Fruit fly (Drosophila melanogaster) whole organism, embryonic: ENCODE measurements around the gene Elp6.

Source experiments
- B-H2 ChIP-seq: fragments of 200-800 bp; sonication (Bioruptor generic); optimal IDR thresholded peaks from 2 replicates; lab custom pipeline; 2018; ENCODE audit warnings: missing biosample characterization, mild to moderate bottlenecking, missing genetic modification characterization
- CG10321 ChIP-seq: fragments of 200-800 bp; sonication (Bioruptor generic); IDR thresholded peaks from 2 replicates; pipeline ENCODE4 v1.3.6; 2022; ENCODE audit warnings: missing biosample characterization, missing genetic modification characterization
- CG11247 ChIP-seq: fragments of 200-800 bp; sonication (Bioruptor generic); IDR thresholded peaks from 2 replicates; pipeline ENCODE4 v1.3.6; 2022; ENCODE audit warnings: missing biosample characterization, missing genetic modification characterization
- CG11723 ChIP-seq: fragments of 200-800 bp; sonication (Bioruptor generic); optimal IDR thresholded peaks from 2 replicates; lab custom pipeline; 2017; ENCODE audit warnings: missing biosample characterization, mild to moderate bottlenecking, missing genetic modification characterization
- CG12659 ChIP-seq: fragments of 200-800 bp; sonication (Bioruptor generic); optimal IDR thresholded peaks from 3 replicates; lab custom pipeline; 2017; ENCODE audit warnings: mild to moderate bottlenecking, missing biosample characterization, missing genetic modification reagents, missing genetic modification characterization
- CG17359 ChIP-seq: fragments of 200-800 bp; sonication (Bioruptor generic); optimal IDR thresholded peaks from 3 replicates; lab custom pipeline; 2018; ENCODE audit warnings: missing biosample characterization, mild to moderate bottlenecking, missing genetic modification characterization, moderate library complexity
- CG34376 ChIP-seq: fragments of 200-800 bp; sonication (Bioruptor generic); optimal IDR thresholded peaks from 2 replicates; lab custom pipeline; 2018; ENCODE audit warnings: missing biosample characterization, mild to moderate bottlenecking, missing genetic modification characterization
- CG4328 ChIP-seq: fragments of 200-800 bp; sonication (Bioruptor generic); optimal IDR thresholded peaks from 3 replicates; lab custom pipeline; 2017; ENCODE audit warnings: missing biosample characterization, missing genetic modification reagents, missing genetic modification characterization
- CG4424 ChIP-seq: fragments of 200-800 bp; sonication (Bioruptor generic); optimal IDR thresholded peaks from 3 replicates; lab custom pipeline; 2016; ENCODE audit warnings: missing biosample characterization, missing genetic modification characterization
- CG4617 ChIP-seq: fragments of 200-800 bp; sonication (Bioruptor generic); optimal IDR thresholded peaks from 3 replicates; lab custom pipeline; 2016; ENCODE audit warnings: missing biosample characterization, missing genetic modification characterization, borderline replicate concordance
- CG4820 ChIP-seq: fragments of 200-800 bp; sonication (Bioruptor generic); optimal IDR thresholded peaks from 3 replicates; lab custom pipeline; 2016; ENCODE audit warnings: missing biosample characterization, missing genetic modification characterization
- CG5245 ChIP-seq: fragments of 200-800 bp; sonication (Bioruptor generic); optimal IDR thresholded peaks from 3 replicates; lab custom pipeline; 2016; ENCODE audit warnings: missing biosample characterization, missing genetic modification characterization
- CG6689 ChIP-seq: fragments of 200-800 bp; sonication (Bioruptor generic); IDR thresholded peaks from 2 replicates; pipeline ENCODE4 v1.3.6; 2022; ENCODE audit warnings: missing biosample characterization, missing genetic modification characterization
- CG7556 ChIP-seq: fragments of 200-800 bp; sonication (Bioruptor generic); optimal IDR thresholded peaks from 2 replicates; lab custom pipeline; 2017; ENCODE audit warnings: missing biosample characterization, mild to moderate bottlenecking, missing genetic modification characterization
- CG8478 ChIP-seq: fragments of >200 bp; optimal IDR thresholded peaks from 2 replicates; lab custom pipeline; 2018
- CkIIα-i1 ChIP-seq: fragments of 200-800 bp; sonication (Bioruptor generic); IDR thresholded peaks from 2 replicates; pipeline ENCODE4 v1.3.6; 2022; ENCODE audit warnings: missing biosample characterization, missing genetic modification characterization
- Deaf1 ChIP-seq: fragments of 200-800 bp; optimal IDR thresholded peaks from 3 replicates; lab custom pipeline; 2019; ENCODE audit warnings: missing biosample characterization, mild to moderate bottlenecking, missing genetic modification characterization, moderate library complexity
- Dfd ChIP-seq, 2 experiments: fragments of >200 bp; optimal IDR thresholded peaks; 2 replicates each; lab custom pipeline; 2017; ENCODE audit warnings: missing biosample characterization in 2 of 2, missing genetic modification characterization in 2 of 2
- Dll ChIP-seq: fragments of 200-800 bp; sonication (Bioruptor generic); IDR thresholded peaks from 4 replicates; pipeline ENCODE4 v1.3.6; 2022; ENCODE audit warnings: missing biosample characterization, missing genetic modification characterization; ENCODE audit not compliant: partially characterized antibody
- Dref ChIP-seq: fragments of 200-800 bp; sonication (Bioruptor generic); IDR thresholded peaks from 2 replicates; pipeline ENCODE4 v1.3.6; 2022; ENCODE audit warnings: missing biosample characterization, missing genetic modification characterization
- Ets65A ChIP-seq: fragments of 200-800 bp; sonication (Bioruptor generic); peaks from one replicate; lab custom pipeline; 2016; ENCODE audit warnings: missing biosample characterization, missing genetic modification characterization
- Hsf ChIP-seq: fragments of 200-800 bp; sonication (Bioruptor generic); optimal IDR thresholded peaks from 3 replicates; lab custom pipeline; 2016; ENCODE audit warnings: missing biosample characterization, missing genetic modification characterization
- Kr ChIP-seq: fragments of 200-800 bp; sonication (Bioruptor generic); optimal IDR thresholded peaks from 2 replicates; lab custom pipeline; 2017; ENCODE audit warnings: missing biosample characterization, mild to moderate bottlenecking, missing genetic modification characterization
- Mrtf ChIP-seq: fragments of 200-800 bp; sonication (Bioruptor generic); IDR thresholded peaks from 3 replicates; pipeline ENCODE4 v1.3.6; 2022; ENCODE audit warnings: missing biosample characterization, missing genetic modification characterization
- Nf-YB ChIP-seq: fragments of 200-800 bp; sonication (Bioruptor generic); optimal IDR thresholded peaks from 3 replicates; lab custom pipeline; 2019; ENCODE audit warnings: missing biosample characterization, mild to moderate bottlenecking, missing genetic modification characterization, moderate library complexity
- Nf-YC ChIP-seq: fragments of 200-800 bp; optimal IDR thresholded peaks from 3 replicates; lab custom pipeline; 2019; ENCODE audit warnings: missing biosample characterization, mild to moderate bottlenecking, missing genetic modification characterization, moderate library complexity
- Rx ChIP-seq: fragments of 200-800 bp; sonication (Bioruptor generic); IDR thresholded peaks from 2 replicates; pipeline ENCODE4 v1.3.6; 2022; ENCODE audit warnings: missing biosample characterization, missing genetic modification characterization
- Xrp1 ChIP-seq: fragments of 200-800 bp; sonication (Bioruptor generic); IDR thresholded peaks from 2 replicates; pipeline ENCODE4 v1.3.6; 2022; ENCODE audit warnings: missing biosample characterization, missing genetic modification characterization
- cg ChIP-seq: fragments of 200-800 bp; sonication (Bioruptor generic); optimal IDR thresholded peaks from 3 replicates; lab custom pipeline; 2019; ENCODE audit warnings: missing biosample characterization, mild to moderate bottlenecking, missing genetic modification characterization, moderate library complexity
- chif ChIP-seq, 2 experiments: fragments of 200-800 bp; sonication (Bioruptor generic); optimal IDR thresholded peaks; 3 replicates each; lab custom pipeline; 2016; ENCODE audit warnings: missing biosample characterization in 2 of 2, missing genetic modification characterization in 2 of 2
- gro ChIP-seq: fragments of 200-800 bp; sonication (Bioruptor generic); optimal IDR thresholded peaks from 2 replicates; lab custom pipeline; 2016; ENCODE audit warnings: missing biosample characterization, missing genetic modification characterization
- kah ChIP-seq: fragments of 200-800 bp; sonication (Bioruptor generic); optimal IDR thresholded peaks from 2 replicates; lab custom pipeline; 2018; ENCODE audit warnings: missing biosample characterization, mild to moderate bottlenecking, missing genetic modification characterization
- prd ChIP-seq, 3 experiments: fragments of >200 bp in 2 of 3; fragments of 200-800 bp in 1 of 3; sonication (Bioruptor generic) in 1 of 3; optimal IDR thresholded peaks in 2 of 3; IDR thresholded peaks in 1 of 3; 2 replicates in 2 of 3; 3 replicates in 1 of 3; pipeline versions ENCODE4 v1.3.6 to Lab custom; 2017 to 2022; ENCODE audit warnings: missing biosample characterization in 1 of 3, missing genetic modification characterization in 1 of 3
- so ChIP-seq: fragments of 200-800 bp; sonication (Bioruptor generic); IDR thresholded peaks from 3 replicates; pipeline ENCODE4 v1.3.6; 2022; ENCODE audit warnings: missing biosample characterization, missing genetic modification characterization
- sr ChIP-seq: fragments of 200-800 bp; sonication (Bioruptor generic); IDR thresholded peaks from 3 replicates; pipeline ENCODE4 v1.3.6; 2022; ENCODE audit warnings: missing biosample characterization, missing genetic modification characterization
- wdn ChIP-seq: fragments of 200-800 bp; sonication (Bioruptor generic); IDR thresholded peaks from 2 replicates; pipeline ENCODE4 v1.3.6; 2022; ENCODE audit warnings: missing biosample characterization, missing genetic modification characterization

The Elp6 gene

dm6 chr3R:13400902-13401721, 34.4 kb upstream of the Elp6 start (continued):
- peak; percentile 88 for TF ChIP-seq Xrp1
- TF ChIP-seq Kr (GFP tag; lab: Kevin White, UChicago), result no peak
- TF ChIP-seq wdn (GFP tag; lab: Robert Waterston, UW), result peak; percentile 53; the same call in 1 of the 2 replicates

dm6 chr3R:13397535-13397934, 30.8 kb upstream of the Elp6 start, which contains the start of gene CG14377:
Gene CG14377 (plus strand): TSS chr3R:13397835.
- TF ChIP-seq Dref, result 0 out of 2 replicates have a peak, but pooled peaks have one; percentile 19
- no peak for TF ChIP-seq Rx

dm6 chr3R:13397040-13397439, 30.3 kb upstream of the Elp6 start, which contains the start of gene CG14374:
Gene CG14374 (minus strand): TSS chr3R:13397140.
- TF ChIP-seq gro (GFP tag; lab: Kevin White, UChicago) (no peak), Ets65A (GFP tag; lab: Kevin White, UChicago) (peak; percentile 81), CG17359 (tag; lab: Kevin White, UChicago) (no peak), CG12659 (GFP tag; lab: Kevin White, UChicago) (no peak), CG4820 (no peak)

- TF ChIP-seq cg (GFP tag; lab: Kevin White, UChicago) (peak; percentile 27), CG10321 (GFP tag; lab: Robert Waterston, UW) (no peak), B-H2 (no peak), Dfd (GFP tag; optimal IDR thresholded peaks at IDR 0.05; lab: Kevin White, UChicago) (peak in 1 of 2 experiments; percentile 14), Mrtf (GFP tag; lab: Robert Waterston, UW) (no peak), Nf-YB (GFP tag; lab: Kevin White, UChicago) (peak; percentile 81), CG6689 (GFP tag; lab: Robert Waterston, UW) (0 out of 2 replicates have a peak, but pooled peaks have one; percentile 7), Nf-YC (tag; lab: Kevin White, UChicago) (peak; percentile 90), CG8478 (lab: Kevin White, UChicago) (peak; percentile 36), sr (GFP tag; lab: Robert Waterston, UW) (0 out of 3 replicates have a peak, but pooled peaks have one; percentile 21), prd (optimal IDR thresholded peaks at IDR 0.05; lab: Kevin White, UChicago) (no peak), prd (GFP tag; IDR thresholded peaks at IDR 0.05; lab: Robert Waterston, UW) (0 out of 3 replicates have a peak, but pooled peaks have one; percentile 14), CG11247 (GFP tag; lab: Robert Waterston, UW) (peak; percentile 7; the same call in 1 of the 2 replicates), Dll (no peak), Deaf1 (peak; percentile 84)
Observed at dm6 chr3R:13395133-13395532, 28.4 kb upstream of the Elp6 start, which contains the start of gene CCHa2. Gene CCHa2 (minus strand): TSS chr3R:13395197.

- TF ChIP-seq CG34376 (GFP tag; lab: Kevin White, UChicago), result peak; percentile 5
- no peak for TF ChIP-seq CG7556
Observed at dm6 chr3R:13393009-13393408, 26.3 kb upstream of the Elp6 start.

- TF ChIP-seq CG5245 (no peak), Hsf (GFP tag; lab: Kevin White, UChicago) (no peak), CkIIα-i1 (GFP tag; lab: Robert Waterston, UW) (no peak), chif (GFP tag; optimal IDR thresholded peaks at IDR 0.05; lab: Kevin White, UChicago) (no peak), CG4328 (no peak), CG11723 (no peak), kah (GFP tag; lab: Kevin White, UChicago) (no peak), so (GFP tag; lab: Robert Waterston, UW) (no peak), CG4424 (no peak), CG4617 (GFP tag; lab: Kevin White, UChicago) (no peak)
Observed at dm6 chr3R:13390490-13390889, 23.8 kb upstream of the Elp6 start.
